Worm (Caenorhabditis elegans) whole organism, L4 larva: Measurements from ENCODE around the gene fbxa-66.

Experiments
- D1046.2 ChIP-seq: fragments of 200-800 bp; sonication (Bioruptor generic); IDR thresholded peaks from 2 replicates; pipeline ENCODE4 v1.3.6; 2022; ENCODE audit warnings: missing genetic modification characterization, missing compliant biosample characterization
- ZK546.5 ChIP-seq, 2 experiments: sonication (generic microtip); optimal IDR thresholded peaks; 2 replicates each; lab custom pipeline; 2017; ENCODE audit warnings: missing biosample characterization in 2 of 2, missing genetic modification characterization in 2 of 2
- daf-12 ChIP-seq: fragments of 150-350 bp; optimal IDR thresholded peaks from 2 replicates; lab custom pipeline; 2014; ENCODE audit warnings: missing biosample characterization, missing genetic modification reagents, missing genetic modification characterization
- daf-8 ChIP-seq: fragments of 200-800 bp; sonication (Bioruptor generic); IDR thresholded peaks from 2 replicates; pipeline ENCODE4 v1.3.6; 2022; ENCODE audit warnings: missing genetic modification characterization, missing compliant biosample characterization
- madf-9 ChIP-seq: fragments of 200-800 bp; sonication (Bioruptor generic); conservative IDR thresholded peaks from 2 replicates; pipeline ENCODE4 v1.3.6; 2022; ENCODE audit warnings: missing genetic modification reagents, missing genetic modification characterization, missing compliant biosample characterization
- mdl-1 ChIP-seq, 2 experiments: fragments of 150-350 bp in 1 of 2; sonication (generic microtip) in 1 of 2; optimal IDR thresholded peaks; 2 replicates each; lab custom pipeline; 2014 to 2017; ENCODE audit warnings: missing biosample characterization in 2 of 2, missing genetic modification characterization in 2 of 2
- nhr-11 ChIP-seq: fragments of 150-350 bp; optimal IDR thresholded peaks from 2 replicates; lab custom pipeline; 2014; ENCODE audit warnings: missing biosample characterization, missing genetic modification characterization
- nhr-25 ChIP-seq: sonication (generic microtip); optimal IDR thresholded peaks from 2 replicates; lab custom pipeline; 2017; ENCODE audit warnings: missing genetic modification characterization, mild to moderate bottlenecking, missing compliant biosample characterization, antibody characterized with exemption, moderate library complexity, borderline replicate concordance; ENCODE audit not compliant: insufficient read depth
- nhr-76 ChIP-seq: fragments of 150-350 bp; optimal IDR thresholded peaks from 2 replicates; lab custom pipeline; 2014; ENCODE audit warnings: missing biosample characterization, missing genetic modification characterization
- pqm-1 ChIP-seq: sonication (generic microtip); optimal IDR thresholded peaks from 2 replicates; lab custom pipeline; 2017; ENCODE audit warnings: missing biosample characterization, missing genetic modification characterization
- zag-1 ChIP-seq: fragments of 150-350 bp; optimal IDR thresholded peaks from 2 replicates; lab custom pipeline; 2014; ENCODE audit warnings: missing biosample characterization, missing genetic modification characterization

ce11 chrIII:2276842-2277241 lies 37.0 kb downstream of the fbxa-66 start, which contains the start of gene Y54F10BM.21:
- TF ChIP-seq madf-9 (GFP tag; lab: Robert Waterston, UW) (no peak), nhr-11 (tag; lab: Kevin White, UChicago) (no peak), mdl-1 (tag; optimal IDR thresholded peaks at IDR 0.05; lab: Kevin White, UChicago) (no peak), nhr-76 (tag; lab: Kevin White, UChicago) (no peak), daf-8 (GFP tag; lab: Robert Waterston, UW) (no peak), D1046.2 (GFP tag; lab: Robert Waterston, UW) (no peak), pqm-1 (no peak), ZK546.5 (tag; optimal IDR thresholded peaks at IDR 0.05; lab: Kevin White, UChicago) (no peak), nhr-25 (tag; lab: Kevin White, UChicago) (no peak), zag-1 (no peak), daf-12 (no peak)
